Worm (Caenorhabditis elegans): Measurements from ENCODE around the gene asp-7.

Gene asp-7

DNA sequence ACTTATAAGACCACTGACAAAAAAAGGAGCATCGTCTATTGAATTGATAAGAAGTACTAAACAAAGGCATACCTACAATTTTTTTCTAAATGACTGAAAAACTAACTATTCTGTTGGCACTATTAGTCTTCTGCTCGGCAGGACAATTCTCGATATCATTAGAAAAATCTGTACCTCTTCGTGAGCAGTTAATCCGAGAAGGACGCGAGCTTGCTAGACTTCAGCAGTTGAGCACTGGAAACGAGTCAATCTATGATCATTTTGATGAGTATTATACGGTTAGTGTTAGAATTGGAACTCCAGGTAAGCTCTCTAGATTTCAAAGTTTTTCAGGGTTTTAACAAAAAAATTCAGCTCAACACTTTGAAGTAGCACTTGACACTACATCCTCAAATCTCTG, at the start of gene asp-7:
Gene asp-7 (plus strand): TSS at position 81 of the 400 bp plus-strand sequence.
- TF ChIP-seq unc-3 (GFP tag; conservative IDR thresholded peaks at IDR 0.05), result no peak
- TF ChIP-seq unc-3 (tag; optimal IDR thresholded peaks at IDR 0.05), result no peak
- TF ChIP-seq pax-1 (tag; optimal IDR thresholded peaks at IDR 0.05), result no peak
- TF ChIP-seq ceh-30 (tag; optimal IDR thresholded peaks at IDR 0.05), result no peak
- no peak for TF ChIP-seq nfya-1 (tag; optimal IDR thresholded peaks at IDR 0.05)
- TF ChIP-seq unc-42 (tag; optimal IDR thresholded peaks at IDR 0.05), result no peak
- no peak for TF ChIP-seq Y22D7AL.16 (tag; optimal IDR thresholded peaks at IDR 0.05)

DNA sequence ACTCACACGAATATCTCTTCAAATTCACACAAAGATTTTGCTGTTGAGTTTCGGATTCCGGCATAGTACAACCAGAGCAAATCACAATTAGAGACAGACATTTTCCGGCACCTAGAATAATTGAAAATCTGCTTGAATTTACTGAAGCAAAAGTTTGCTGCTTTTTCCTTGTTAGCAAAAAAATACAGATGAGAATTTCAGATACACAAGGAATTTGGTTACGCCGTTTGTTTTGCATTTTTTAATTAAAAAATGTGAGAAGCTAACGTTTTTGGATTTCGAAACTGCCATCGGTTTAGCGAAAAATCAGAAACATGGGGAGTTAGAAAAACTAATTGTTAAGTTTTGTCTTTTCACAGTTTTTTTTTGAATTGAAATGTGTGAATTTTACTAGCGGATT, 48.1 kb upstream of the asp-7 start, which contains the start of gene srw-118:
Gene srw-118 (minus strand): TSS at position 101 of the 400 bp plus-strand sequence.
- TF ChIP-seq sox-2 (GFP tag; IDR thresholded peaks at IDR 0.05) (no peak), madf-2 (tag; optimal IDR thresholded peaks at IDR 0.05) (no peak), T23F11.4 (GFP tag; optimal IDR thresholded peaks at IDR 0.05) (no peak), elt-4 (tag; optimal IDR thresholded peaks at IDR 0.05) (no peak)

- no peak for TF ChIP-seq pat-9 (tag; optimal IDR thresholded peaks at IDR 0.05)
- TF ChIP-seq ceh-48 (tag; optimal IDR thresholded peaks at IDR 0.05), result no peak
- TF ChIP-seq elt-4 (tag; optimal IDR thresholded peaks at IDR 0.05), result no peak
- no peak for TF ChIP-seq nhr-232 (tag; optimal IDR thresholded peaks at IDR 0.05)
- no peak for TF ChIP-seq fkh-10 (GFP tag; optimal IDR thresholded peaks at IDR 0.05)
- TF ChIP-seq ttx-3 (tag; optimal IDR thresholded peaks at IDR 0.05), result no peak
- no peak for TF ChIP-seq eyg-1 (tag; optimal IDR thresholded peaks at IDR 0.05)
- TF ChIP-seq ceh-19 (GFP tag; optimal IDR thresholded peaks at IDR 0.05), result no peak
- no peak for TF ChIP-seq pag-3 (tag; optimal IDR thresholded peaks at IDR 0.05; ENCODE audit: borderline replicate concordance)
- TF ChIP-seq mec-3 (tag; optimal IDR thresholded peaks at IDR 0.05; ENCODE audit: borderline replicate concordance), result no peak
- TF ChIP-seq K09A11.1 (tag; optimal IDR thresholded peaks at IDR 0.05; ENCODE audit: insufficient read depth), result no peak
- TF ChIP-seq unc-86 (tag; optimal IDR thresholded peaks at IDR 0.05), result no peak
- no peak for TF ChIP-seq T23F11.4 (GFP tag; optimal IDR thresholded peaks at IDR 0.05)
- no peak for TF ChIP-seq zip-5 (tag; optimal IDR thresholded peaks at IDR 0.05)
- TF ChIP-seq ets-4 (tag; optimal IDR thresholded peaks at IDR 0.05), result no peak
- TF ChIP-seq ceh-24 (tag; optimal IDR thresholded peaks at IDR 0.05), result no peak
- TF ChIP-seq pros-1 (tag; optimal IDR thresholded peaks at IDR 0.05), result no peak
Observed at ce11 chrV:2983351-2983750, 44.7 kb upstream of the asp-7 start, which contains the start of gene srw-117. Gene srw-117, minus strand, starts transcription at chrV:2983451.

DNA sequence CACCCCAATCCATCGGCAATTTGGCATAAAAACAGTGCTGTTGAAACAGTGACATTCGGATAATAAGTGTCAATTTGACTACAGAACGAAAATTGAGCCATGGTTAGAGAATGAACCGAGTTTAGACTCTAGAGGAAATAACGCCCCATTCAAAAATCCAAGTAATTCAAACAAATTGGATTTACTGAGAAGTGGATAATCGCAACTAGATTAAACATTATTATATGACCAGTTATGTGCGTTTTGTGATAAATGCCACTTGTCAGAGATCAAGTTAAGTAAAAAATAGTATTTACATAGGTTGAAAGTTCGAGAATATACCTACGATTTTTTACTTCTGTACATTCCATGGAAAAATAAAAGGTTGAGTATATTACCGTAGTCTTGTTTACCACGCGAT, 42.8 kb upstream of the asp-7 start, which contains the start of gene srw-139:
Gene srw-139 (minus strand): TSS at position 101 of the 400 bp plus-strand sequence.
- no peak for TF ChIP-seq ceh-30 (tag; optimal IDR thresholded peaks at IDR 0.05)
- no peak for TF ChIP-seq zip-5 (tag; optimal IDR thresholded peaks at IDR 0.05)
- TF ChIP-seq unc-3 (GFP tag; conservative IDR thresholded peaks at IDR 0.05), result no peak
- no peak for TF ChIP-seq unc-3 (tag; optimal IDR thresholded peaks at IDR 0.05)
- no peak for TF ChIP-seq F13H6.1 (tag; optimal IDR thresholded peaks at IDR 0.05)
- TF ChIP-seq pax-1 (tag; optimal IDR thresholded peaks at IDR 0.05), result no peak

DNA sequence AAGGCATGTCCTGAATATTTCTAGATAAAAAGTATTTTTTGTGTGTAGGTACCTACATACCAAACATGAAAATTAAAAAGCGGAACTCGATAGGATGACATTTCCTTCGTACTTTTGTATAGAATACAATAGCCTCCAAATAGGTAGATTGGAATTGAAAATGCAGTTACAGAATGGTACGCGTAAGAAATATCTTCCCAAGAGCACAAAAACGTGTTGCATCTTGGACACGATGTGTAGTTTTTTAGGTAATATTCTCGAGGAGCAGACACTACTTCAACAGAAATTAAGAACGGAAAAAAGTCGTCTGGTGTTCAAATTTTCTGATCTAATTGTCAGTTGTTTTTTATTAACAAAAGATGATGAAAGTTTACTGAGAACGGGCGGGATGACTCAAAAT, 40.7 kb upstream of the asp-7 start, which contains the start of gene srh-85:
Gene srh-85 (minus strand): TSS at position 101 of the 400 bp plus-strand sequence.
- no peak for TF ChIP-seq dve-1 (tag; optimal IDR thresholded peaks at IDR 0.05)
- TF ChIP-seq ceh-24 (tag; optimal IDR thresholded peaks at IDR 0.05), result no peak
- no peak for TF ChIP-seq dmd-4 (tag; optimal IDR thresholded peaks at IDR 0.05; ENCODE audit: borderline replicate concordance)
- TF ChIP-seq zip-5 (tag; optimal IDR thresholded peaks at IDR 0.05), result no peak

DNA sequence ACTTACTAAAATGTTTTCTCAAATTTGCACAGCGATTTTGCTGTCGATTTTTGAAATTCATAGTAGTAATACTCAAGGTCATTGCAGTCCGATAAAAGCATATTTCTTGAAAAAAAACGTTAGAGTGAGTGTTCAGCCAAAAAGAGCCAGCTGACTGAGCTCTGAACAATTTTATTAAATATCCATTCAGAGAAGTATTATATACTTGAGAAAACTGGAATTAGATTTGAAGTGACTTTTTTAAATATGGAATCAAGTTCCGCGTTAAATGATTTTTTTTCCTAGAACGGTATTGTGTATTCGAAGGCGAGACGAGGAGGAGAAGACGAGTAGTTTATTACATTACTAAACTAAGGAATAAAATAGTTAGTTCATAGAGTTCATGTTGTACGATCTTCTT, 36.6 kb upstream of the asp-7 start, which contains the start of gene srw-121:
Gene srw-121 (minus strand): TSS at position 101 of the 400 bp plus-strand sequence.
- no peak for TF ChIP-seq mec-3 (tag; optimal IDR thresholded peaks at IDR 0.05; ENCODE audit: borderline replicate concordance)
- TF ChIP-seq gmeb-2 (tag; optimal IDR thresholded peaks at IDR 0.05), result no peak
- TF ChIP-seq Y22D7AL.16 (tag; optimal IDR thresholded peaks at IDR 0.05), result no peak
- no peak for TF ChIP-seq K02D7.2 (tag; optimal IDR thresholded peaks at IDR 0.05)
- TF ChIP-seq ceh-24 (tag; optimal IDR thresholded peaks at IDR 0.05), result no peak
- TF ChIP-seq ceh-14 (tag; optimal IDR thresholded peaks at IDR 0.05), result no peak
- TF ChIP-seq dve-1 (tag; optimal IDR thresholded peaks at IDR 0.05), result no peak
- no peak for TF ChIP-seq pax-1 (tag; optimal IDR thresholded peaks at IDR 0.05)
- no peak for TF ChIP-seq ceh-31 (tag; optimal IDR thresholded peaks at IDR 0.05)
- TF ChIP-seq unc-86 (tag; optimal IDR thresholded peaks at IDR 0.05), result no peak
- TF ChIP-seq hlh-8 (tag; optimal IDR thresholded peaks at IDR 0.05), result no peak
- no peak for TF ChIP-seq pag-3 (tag; optimal IDR thresholded peaks at IDR 0.05; ENCODE audit: borderline replicate concordance)
